Worm (Caenorhabditis elegans) whole organism, L3 larva: ENCODE results near the gene hoe-1.

Experiments used
- R02D3.7 ChIP-seq: fragments of 150-350 bp; optimal IDR thresholded peaks from 2 replicates; lab custom pipeline; 2014; ENCODE audit warnings: missing biosample characterization, missing genetic modification characterization
- ama-1 ChIP-seq: fragments of 150-350 bp; optimal IDR thresholded peaks from 2 replicates; lab custom pipeline; 2018
- ceh-16 ChIP-seq: sonication (generic microtip); optimal IDR thresholded peaks from 2 replicates; lab custom pipeline; 2017; ENCODE audit warnings: missing biosample characterization, missing genetic modification characterization
- ceh-28 ChIP-seq: fragments of 150-350 bp; optimal IDR thresholded peaks from 2 replicates; lab custom pipeline; 2014; ENCODE audit warnings: missing biosample characterization, missing genetic modification reagents, missing genetic modification characterization
- ceh-82 ChIP-seq: fragments of 150-350 bp; optimal IDR thresholded peaks from 2 replicates; lab custom pipeline; 2014; ENCODE audit warnings: missing biosample characterization, missing genetic modification characterization
- ceh-9 ChIP-seq: sonication (generic microtip); optimal IDR thresholded peaks from 2 replicates; lab custom pipeline; 2018; ENCODE audit warnings: missing biosample characterization, missing genetic modification characterization
- egl-5 ChIP-seq: fragments of 150-350 bp; optimal IDR thresholded peaks from 2 replicates; lab custom pipeline; 2017; ENCODE audit warnings: missing biosample characterization, missing genetic modification reagents, missing genetic modification characterization, inconsistent platforms
- elt-1 ChIP-seq: fragments of 150-350 bp; optimal IDR thresholded peaks from 2 replicates; lab custom pipeline; 2014; ENCODE audit warnings: missing biosample characterization, missing genetic modification characterization
- elt-2 ChIP-seq: sonication (generic microtip); optimal IDR thresholded peaks from 2 replicates; lab custom pipeline; 2016; ENCODE audit warnings: missing genetic modification reagents, mild to moderate bottlenecking, missing genetic modification characterization, missing compliant biosample characterization
- elt-3 ChIP-seq, 3 experiments: fragments of 150-350 bp in 1 of 3; sonication (generic microtip) in 2 of 3; optimal IDR thresholded peaks; 2 replicates in 2 of 3; 4 replicates in 1 of 3; lab custom pipeline; 2014 to 2017; ENCODE audit warnings: missing biosample characterization in 3 of 3, missing genetic modification characterization in 3 of 3
- eor-1 ChIP-seq, 2 experiments: fragments of 150-350 bp; optimal IDR thresholded peaks; 2 replicates each; lab custom pipeline; 2014 to 2018; ENCODE audit warnings: missing biosample characterization in 2 of 2, missing genetic modification characterization in 2 of 2
- fkh-10 ChIP-seq: sonication (generic microtip); optimal IDR thresholded peaks from 2 replicates; lab custom pipeline; 2017; ENCODE audit warnings: missing biosample characterization, missing genetic modification reagents, missing genetic modification characterization
- fkh-2 ChIP-seq: fragments of 150-350 bp; optimal IDR thresholded peaks from 2 replicates; lab custom pipeline; 2014; ENCODE audit warnings: missing biosample characterization, missing genetic modification reagents, missing genetic modification characterization
- fos-1 ChIP-seq: fragments of 150-350 bp; optimal IDR thresholded peaks from 2 replicates; lab custom pipeline; 2014; ENCODE audit warnings: missing biosample characterization, missing genetic modification characterization
- hmg-11 ChIP-seq: sonication (generic microtip); optimal IDR thresholded peaks from 2 replicates; lab custom pipeline; 2016; ENCODE audit warnings: missing genetic modification characterization, missing compliant biosample characterization
- jun-1 ChIP-seq: fragments of 150-350 bp; optimal IDR thresholded peaks from 2 replicates; lab custom pipeline; 2014; ENCODE audit warnings: missing biosample characterization, missing genetic modification reagents, missing genetic modification characterization
- lin-39 ChIP-seq: fragments of 150-350 bp; optimal IDR thresholded peaks from 2 replicates; lab custom pipeline; 2018; ENCODE audit warnings: missing biosample characterization, missing genetic modification reagents, missing genetic modification characterization
- mdl-1 ChIP-seq: fragments of 150-350 bp; optimal IDR thresholded peaks from 2 replicates; lab custom pipeline; 2014; ENCODE audit warnings: missing biosample characterization, missing genetic modification characterization
- nfya-1 ChIP-seq: sonication (generic microtip); optimal IDR thresholded peaks from 2 replicates; lab custom pipeline; 2017; ENCODE audit warnings: missing genetic modification characterization, mild to moderate bottlenecking, missing compliant biosample characterization, antibody characterized with exemption, moderate library complexity; ENCODE audit not compliant: insufficient read depth
- nhr-11 ChIP-seq: fragments of 150-350 bp; optimal IDR thresholded peaks from 2 replicates; lab custom pipeline; 2014; ENCODE audit warnings: missing biosample characterization, missing genetic modification characterization
- nhr-23 ChIP-seq: fragments of 150-350 bp; optimal IDR thresholded peaks from 2 replicates; lab custom pipeline; 2014; ENCODE audit warnings: missing biosample characterization, missing genetic modification reagents, missing genetic modification characterization
- nhr-237 ChIP-seq: fragments of 150-350 bp; optimal IDR thresholded peaks from 2 replicates; lab custom pipeline; 2014; ENCODE audit warnings: missing biosample characterization, missing genetic modification characterization
- nhr-25 ChIP-seq: sonication (generic microtip); optimal IDR thresholded peaks from 2 replicates; lab custom pipeline; 2017; ENCODE audit warnings: missing biosample characterization, missing genetic modification characterization
- nhr-28 ChIP-seq: fragments of 150-350 bp; optimal IDR thresholded peaks from 2 replicates; lab custom pipeline; 2014; ENCODE audit warnings: missing biosample characterization, missing genetic modification characterization
- nhr-67 ChIP-seq: fragments of 150-350 bp; optimal IDR thresholded peaks from 2 replicates; lab custom pipeline; 2014; ENCODE audit warnings: missing biosample characterization, missing genetic modification characterization
- nhr-77 ChIP-seq: fragments of 150-350 bp; optimal IDR thresholded peaks from 2 replicates; lab custom pipeline; 2014; ENCODE audit warnings: missing biosample characterization, missing genetic modification characterization
- pha-4 ChIP-seq: fragments of 150-350 bp; optimal IDR thresholded peaks from 2 replicates; lab custom pipeline; 2014; ENCODE audit warnings: missing biosample characterization, missing genetic modification reagents, missing genetic modification characterization
- pqm-1 ChIP-seq: fragments of 150-350 bp; optimal IDR thresholded peaks from 2 replicates; lab custom pipeline; 2017; ENCODE audit warnings: missing biosample characterization, missing genetic modification characterization, inconsistent platforms
- sea-2 ChIP-seq: fragments of 150-350 bp; sonication (generic microtip); optimal IDR thresholded peaks from 4 replicates; lab custom pipeline; 2014; ENCODE audit warnings: missing biosample characterization, missing genetic modification reagents, missing genetic modification characterization
- skn-1 ChIP-seq: fragments of 150-350 bp; optimal IDR thresholded peaks from 2 replicates; lab custom pipeline; 2014; ENCODE audit warnings: missing biosample characterization, missing genetic modification characterization
- snpc-4 ChIP-seq: fragments of 150-350 bp; optimal IDR thresholded peaks from 2 replicates; lab custom pipeline; 2014; ENCODE audit warnings: missing biosample characterization, missing genetic modification characterization
- tbx-2 ChIP-seq: sonication (generic microtip); optimal IDR thresholded peaks from 2 replicates; lab custom pipeline; 2016; ENCODE audit warnings: mild to moderate bottlenecking, missing genetic modification characterization, missing compliant biosample characterization
- zag-1 ChIP-seq: fragments of 150-350 bp; optimal IDR thresholded peaks from 2 replicates; lab custom pipeline; 2014; ENCODE audit warnings: missing biosample characterization, missing genetic modification characterization
- ztf-4 ChIP-seq: fragments of 150-350 bp; optimal IDR thresholded peaks from 2 replicates; lab custom pipeline; 2014; ENCODE audit warnings: missing biosample characterization, missing genetic modification characterization

The hoe-1 gene

ce11 chrIV:4781123-4781522 lies 37.1 kb upstream of the hoe-1 start:
- TF ChIP-seq hmg-11: peak; percentile 76
- TF ChIP-seq nfya-1 (tag; lab: Kevin White, UChicago): peak; percentile 28
- no peak for TF ChIP-seq ceh-9 (tag; lab: Kevin White, UChicago)

- TF ChIP-seq nhr-28 (tag; lab: Kevin White, UChicago) (no peak), R02D3.7 (tag; lab: Kevin White, UChicago) (no peak), fkh-2 (tag; lab: Kevin White, UChicago) (no peak), nhr-237 (tag; lab: Kevin White, UChicago) (no peak), jun-1 (tag; lab: Kevin White, UChicago) (no peak), ztf-4 (tag; lab: Kevin White, UChicago) (no peak), skn-1 (tag; lab: Kevin White, UChicago) (no peak), elt-3 (tag; optimal IDR thresholded peaks at IDR 0.05; lab: Kevin White, UChicago) (no peak), tbx-2 (tag; lab: Kevin White, UChicago) (no peak)
These were observed 36.1 kb upstream of the hoe-1 start, which contains the start of gene set-15 for ce11 chrIV:4780129-4780528. Gene set-15 (minus strand): TSS chrIV:4780229.

ce11 chrIV:4776501-4776900 lies 32.4 kb upstream of the hoe-1 start:
- TF ChIP-seq nhr-25 (no peak), eor-1 (tag; optimal IDR thresholded peaks at IDR 0.05; lab: Kevin White, UChicago) (no peak), ceh-16 (tag; lab: Kevin White, UChicago) (no peak), snpc-4 (tag; lab: Kevin White, UChicago) (no peak), nfya-1 (tag; lab: Kevin White, UChicago) (peak; percentile 94)
- TF ChIP-seq, all 47 proteins: peak for 1

ce11 chrIV:4776001-4776400 lies 31.9 kb upstream of the hoe-1 start, which contains the start of gene R11E3.19:
Gene R11E3.19 (minus strand): TSS chrIV:4776101.
- TF ChIP-seq sea-2 (GFP tag; lab: Kevin White, UChicago) (no peak), fkh-10 (GFP tag; lab: Kevin White, UChicago) (no peak), nhr-23 (tag; lab: Kevin White, UChicago) (no peak), mdl-1 (tag; lab: Kevin White, UChicago) (no peak), eor-1 (tag; optimal IDR thresholded peaks at IDR 0.05; lab: Kevin White, UChicago) (no peak), ztf-4 (tag; lab: Kevin White, UChicago) (no peak), ceh-82 (tag; lab: Kevin White, UChicago) (no peak), nhr-25 (no peak), lin-39 (tag; lab: Kevin White, UChicago) (no peak), fos-1 (no peak), nhr-11 (no peak), nhr-77 (no peak), pqm-1 (tag; lab: Kevin White, UChicago) (no peak), jun-1 (tag; lab: Kevin White, UChicago) (no peak), ceh-28 (tag; lab: Kevin White, UChicago) (no peak), ama-1 (no peak), zag-1 (tag; lab: Kevin White, UChicago) (no peak), ceh-16 (tag; lab: Kevin White, UChicago) (no peak), pha-4 (tag; lab: Kevin White, UChicago) (no peak), elt-1 (tag; lab: Kevin White, UChicago) (no peak)

ce11 chrIV:4771792-4772191 lies 27.7 kb upstream of the hoe-1 start, which contains the start of gene R11E3.2:
Gene R11E3.2 (plus strand): TSS chrIV:4772092.
- no peak for TF ChIP-seq snpc-4 (tag; lab: Kevin White, UChicago)
- no peak for TF ChIP-seq nhr-67 (tag; lab: Kevin White, UChicago)
- no peak for TF ChIP-seq egl-5 (tag; lab: Kevin White, UChicago)
- no peak for TF ChIP-seq lin-39 (tag; lab: Kevin White, UChicago)
- no peak for TF ChIP-seq ceh-9 (tag; lab: Kevin White, UChicago)
- TF ChIP-seq elt-1 (tag; lab: Kevin White, UChicago): no peak
- no peak for TF ChIP-seq ztf-4 (tag; lab: Kevin White, UChicago)
- no peak for TF ChIP-seq elt-2 (tag; lab: Kevin White, UChicago)
- TF ChIP-seq eor-1 (tag; optimal IDR thresholded peaks at IDR 0.05; lab: Kevin White, UChicago): no peak
- no peak for TF ChIP-seq fkh-2 (tag; lab: Kevin White, UChicago)
- TF ChIP-seq ceh-82 (tag; lab: Kevin White, UChicago): no peak
- TF ChIP-seq ceh-28 (tag; lab: Kevin White, UChicago): no peak
